Fruit fly (Drosophila melanogaster): Measurements from ENCODE around the gene Jwa.

Jwa gene

DNA sequence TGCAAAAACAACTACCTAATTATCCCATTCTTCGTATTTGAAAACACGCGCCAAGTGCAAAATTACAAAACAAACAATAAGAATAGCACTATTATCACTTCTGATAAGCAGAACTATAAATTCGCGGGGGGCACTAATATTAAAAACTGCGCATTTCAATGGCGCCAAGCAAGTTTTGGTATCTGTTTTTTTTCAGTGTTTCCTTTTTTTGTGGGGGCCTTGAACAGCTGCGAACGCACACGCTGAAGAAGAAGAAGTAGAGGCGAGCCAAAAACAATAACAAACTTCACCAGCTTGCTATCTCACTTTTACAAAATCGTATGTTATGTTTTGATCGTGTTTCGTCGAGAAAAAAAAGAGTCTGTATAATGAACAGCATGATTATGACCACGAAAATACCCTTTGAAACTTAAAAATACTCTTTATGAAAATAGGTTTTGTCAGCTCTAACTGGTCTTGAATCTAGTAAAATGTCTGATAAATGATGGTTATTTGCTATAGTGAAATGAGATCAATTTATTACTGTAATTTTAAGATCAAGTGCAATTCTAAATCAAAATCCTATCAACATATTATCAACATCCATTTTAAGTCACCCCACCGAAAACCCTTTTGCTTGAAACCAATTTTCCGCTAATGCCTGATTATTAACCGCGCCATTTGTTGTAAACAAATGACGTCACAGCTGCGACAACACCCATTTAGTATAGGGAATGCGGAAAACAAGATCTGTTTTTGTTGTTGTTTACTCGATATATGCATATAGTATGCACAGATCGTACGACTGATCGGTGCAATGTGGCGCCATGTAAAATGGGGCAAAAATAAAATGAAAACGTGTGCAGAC, 11.4 kb downstream of the Jwa start (continued):
- peak; percentile 66; the same call in 3 of the 4 replicates for TF ChIP-seq Gug (GFP tag; IDR thresholded peaks at IDR 0.05)
- peak; percentile 37 for TF ChIP-seq gcm2 (GFP tag; optimal IDR thresholded peaks at IDR 0.05)
- peak; percentile 16 for TF ChIP-seq CG18619 (GFP tag; optimal IDR thresholded peaks at IDR 0.05)
- no peak for TF ChIP-seq eve (GFP tag; optimal IDR thresholded peaks at IDR 0.05)
- TF ChIP-seq tgo (GFP tag; IDR thresholded peaks at IDR 0.05): peak; percentile 67
- peak; percentile 44 for TF ChIP-seq CG18011 (GFP tag; optimal IDR thresholded peaks at IDR 0.05)
- peak; percentile 60 for TF ChIP-seq CG13424 (tag; optimal IDR thresholded peaks at IDR 0.05)
- peak; percentile 40; the same call in 1 of the 3 replicates for TF ChIP-seq CG7357 (GFP tag; IDR thresholded peaks at IDR 0.05)
- no peak for TF ChIP-seq CG30020 (tag; optimal IDR thresholded peaks at IDR 0.05)
- TF ChIP-seq CG11504 (tag; optimal IDR thresholded peaks at IDR 0.05): peak; percentile 9
- TF ChIP-seq CG1602 (GFP tag; optimal IDR thresholded peaks at IDR 0.05): peak; percentile 39
- TF ChIP-seq CG1233 (GFP tag; optimal IDR thresholded peaks at IDR 0.05): peak; percentile 51
- peak; percentile 55; the same call in 1 of the 2 replicates for TF ChIP-seq seq (GFP tag; IDR thresholded peaks at IDR 0.05)
- TF ChIP-seq chinmo (GFP tag; IDR thresholded peaks at IDR 0.05; ENCODE audit: partially characterized antibody): peak; percentile 70; the same call in 2 of the 4 replicates
- peak; percentile 3 for TF ChIP-seq salm (tag; optimal IDR thresholded peaks at IDR 0.05)
- no peak for TF ChIP-seq Asciz (GFP tag; optimal IDR thresholded peaks at IDR 0.05)
- peak; percentile 48 for TF ChIP-seq Blimp-1 (GFP tag; optimal IDR thresholded peaks at IDR 0.05)
- TF ChIP-seq pnt (GFP tag; optimal IDR thresholded peaks at IDR 0.05): peak; percentile 38
- TF ChIP-seq insv (GFP tag; optimal IDR thresholded peaks at IDR 0.05): no peak
- no peak for TF ChIP-seq Taf1 (GFP tag; IDR thresholded peaks at IDR 0.05)
- TF ChIP-seq CG9797 (GFP tag; optimal IDR thresholded peaks at IDR 0.05): no peak
- TF ChIP-seq CG17568 (GFP tag; optimal IDR thresholded peaks at IDR 0.05): no peak
- TF ChIP-seq CoRest (tag; optimal IDR thresholded peaks at IDR 0.05): peak; percentile 13
- peak; percentile 14 for TF ChIP-seq trem (tag; optimal IDR thresholded peaks at IDR 0.05)
- no peak for TF ChIP-seq CG16813 (GFP tag; IDR thresholded peaks at IDR 0.05; ENCODE audit: partially characterized antibody)
- no peak for TF ChIP-seq Hmx (GFP tag; optimal IDR thresholded peaks at IDR 0.05)
- TF ChIP-seq lola (GFP tag; optimal IDR thresholded peaks at IDR 0.05): peak in 1 of 3 experiments; percentile 23
- no peak for TF ChIP-seq CG1832 (GFP tag; optimal IDR thresholded peaks at IDR 0.05)
- TF ChIP-seq CG13894 (tag; optimal IDR thresholded peaks at IDR 0.05): peak; percentile 84
- TF ChIP-seq Six4 (GFP tag; optimal IDR thresholded peaks at IDR 0.05): no peak
- TF ChIP-seq mld (GFP tag; IDR thresholded peaks at IDR 0.05; ENCODE audit: partially characterized antibody): no peak
- peak; percentile 63 for TF ChIP-seq row (GFP tag; IDR thresholded peaks at IDR 0.05)
- TF ChIP-seq D19B (GFP tag; optimal IDR thresholded peaks at IDR 0.05): peak; percentile 83
- 0 out of 2 replicates have a peak, but pooled peaks have one; percentile 18 for TF ChIP-seq CG31224 (GFP tag; IDR thresholded peaks at IDR 0.05)
- TF ChIP-seq fd3F (GFP tag; optimal IDR thresholded peaks at IDR 0.05): no peak
- TF ChIP-seq peb (GFP tag; IDR thresholded peaks at IDR 0.05): no peak
- no peak for TF ChIP-seq Atf-2 (GFP tag; optimal IDR thresholded peaks at IDR 0.05)
- TF ChIP-seq Lpt (GFP tag; optimal IDR thresholded peaks at IDR 0.05): no peak
- TF ChIP-seq ftz-f1 (GFP tag; optimal IDR thresholded peaks at IDR 0.05): peak; percentile 97
- TF ChIP-seq HLH54F (GFP tag; optimal IDR thresholded peaks at IDR 0.05): peak; percentile 53
- peak; percentile 60 for TF ChIP-seq CG8924 (tag; optimal IDR thresholded peaks at IDR 0.05)
- TF ChIP-seq CG31365 (tag; optimal IDR thresholded peaks at IDR 0.05): no peak
- TF ChIP-seq CG3995 (GFP tag; optimal IDR thresholded peaks at IDR 0.05): no peak
- TF ChIP-seq ac (GFP tag; optimal IDR thresholded peaks at IDR 0.05): no peak
- TF ChIP-seq trh (GFP tag; optimal IDR thresholded peaks at IDR 0.05): no peak
- TF ChIP-seq Nf-YA (GFP tag; IDR thresholded peaks at IDR 0.05): peak; percentile 79
- TF ChIP-seq Ssrp (tag; optimal IDR thresholded peaks at IDR 0.05): peak; percentile 14
- TF ChIP-seq CG6683 (GFP tag; optimal IDR thresholded peaks at IDR 0.05): no peak

All from whole organism, embryonic.